Fruit fly (Drosophila melanogaster) whole organism, prepupa: ENCODE results near the gene Sems.

Experiments used
- Blimp-1 ChIP-seq: fragments of 200-800 bp; sonication (Bioruptor generic); optimal IDR thresholded peaks from 3 replicates; lab custom pipeline; 2017; ENCODE audit warnings: missing biosample characterization, missing genetic modification characterization, mild to moderate bottlenecking, moderate library complexity, missing genetic modification reagents
- CG10631 ChIP-seq: fragments of 200-800 bp; sonication (Bioruptor generic); optimal IDR thresholded peaks from 2 replicates; lab custom pipeline; 2016; ENCODE audit warnings: missing biosample characterization, missing genetic modification characterization
- CG10669 ChIP-seq: fragments of 200-800 bp; sonication (Bioruptor generic); optimal IDR thresholded peaks from 3 replicates; lab custom pipeline; 2018; ENCODE audit warnings: missing biosample characterization, mild to moderate bottlenecking, missing genetic modification characterization, moderate library complexity
- CG11294 ChIP-seq: fragments of 200-800 bp; sonication (Bioruptor generic); IDR thresholded peaks from 2 replicates; pipeline ENCODE4 v1.3.6; 2022; ENCODE audit warnings: missing biosample characterization, missing genetic modification characterization
- CG11902 ChIP-seq: fragments of 200-800 bp; sonication (Bioruptor generic); optimal IDR thresholded peaks from 3 replicates; lab custom pipeline; 2016; ENCODE audit warnings: missing biosample characterization, missing genetic modification characterization
- CG15336 ChIP-seq: fragments of 200-800 bp; sonication (Bioruptor generic); IDR thresholded peaks from 2 replicates; pipeline ENCODE4 v1.3.6; 2022; ENCODE audit warnings: missing biosample characterization, missing genetic modification characterization
- CG1621 ChIP-seq: fragments of 200-800 bp; sonication (Bioruptor generic); optimal IDR thresholded peaks from 3 replicates; lab custom pipeline; 2018; ENCODE audit warnings: missing biosample characterization, mild to moderate bottlenecking, missing genetic modification characterization
- CG16779 ChIP-seq: fragments of 200-800 bp; sonication (Bioruptor generic); optimal IDR thresholded peaks from 3 replicates; lab custom pipeline; 2017; ENCODE audit warnings: missing biosample characterization, mild to moderate bottlenecking, missing genetic modification characterization
- CG3032 ChIP-seq: fragments of 200-800 bp; optimal IDR thresholded peaks from 2 replicates; lab custom pipeline; 2019; ENCODE audit warnings: missing biosample characterization, mild to moderate bottlenecking, missing genetic modification characterization, moderate library complexity
- CG31627 ChIP-seq: fragments of 200-800 bp; sonication (Bioruptor generic); optimal IDR thresholded peaks from 3 replicates; lab custom pipeline; 2016; ENCODE audit warnings: missing biosample characterization, missing genetic modification characterization
- CG34406 ChIP-seq: fragments of 200-800 bp; sonication (Bioruptor generic); optimal IDR thresholded peaks from 3 replicates; lab custom pipeline; 2016; ENCODE audit warnings: missing biosample characterization, missing genetic modification characterization
- CG4318 ChIP-seq: fragments of 200-800 bp; sonication (Bioruptor generic); optimal IDR thresholded peaks from 3 replicates; lab custom pipeline; 2017; ENCODE audit warnings: missing biosample characterization, mild to moderate bottlenecking, missing genetic modification characterization
- CG6163 ChIP-seq: fragments of 200-800 bp; sonication (Bioruptor generic); IDR thresholded peaks from 3 replicates; pipeline ENCODE4 v1.3.6; 2022; ENCODE audit warnings: missing biosample characterization, missing genetic modification characterization
- CG6276 ChIP-seq: fragments of 200-800 bp; sonication (Bioruptor generic); optimal IDR thresholded peaks from 2 replicates; lab custom pipeline; 2017; ENCODE audit warnings: missing biosample characterization, mild to moderate bottlenecking, missing genetic modification characterization
- CG6792 ChIP-seq: fragments of 200-800 bp; sonication (Bioruptor generic); optimal IDR thresholded peaks from 3 replicates; lab custom pipeline; 2016; ENCODE audit warnings: missing biosample characterization, missing genetic modification characterization
- CG6808 ChIP-seq: fragments of 200-800 bp; sonication (Bioruptor generic); optimal IDR thresholded peaks from 3 replicates; lab custom pipeline; 2017; ENCODE audit warnings: missing biosample characterization, missing genetic modification characterization, mild to moderate bottlenecking, moderate library complexity, missing genetic modification reagents
- CG6854 ChIP-seq: fragments of 200-800 bp; sonication (Bioruptor generic); optimal IDR thresholded peaks from 2 replicates; lab custom pipeline; 2017; ENCODE audit warnings: missing biosample characterization, mild to moderate bottlenecking, missing genetic modification characterization
- CG8119 ChIP-seq: fragments of 200-800 bp; sonication (Bioruptor generic); IDR thresholded peaks from 3 replicates; pipeline ENCODE4 v1.3.6; 2022; ENCODE audit warnings: missing biosample characterization, missing genetic modification characterization
- CG8319 ChIP-seq: fragments of 200-800 bp; sonication (Bioruptor generic); optimal IDR thresholded peaks from 3 replicates; lab custom pipeline; 2016; ENCODE audit warnings: missing biosample characterization, missing genetic modification characterization
- CG8632 ChIP-seq: fragments of 200-800 bp; sonication (Bioruptor generic); optimal IDR thresholded peaks from 3 replicates; lab custom pipeline; 2016; ENCODE audit warnings: missing biosample characterization, missing genetic modification characterization
- CG9139 ChIP-seq: fragments of 200-800 bp; sonication (Bioruptor generic); optimal IDR thresholded peaks from 3 replicates; lab custom pipeline; 2017; ENCODE audit warnings: missing biosample characterization, mild to moderate bottlenecking, missing genetic modification characterization
- Eip75B ChIP-seq: fragments of 200-800 bp; sonication (Bioruptor generic); optimal IDR thresholded peaks from 3 replicates; lab custom pipeline; 2016; ENCODE audit warnings: missing biosample characterization, missing genetic modification characterization
- Eip78C ChIP-seq: fragments of 200-800 bp; sonication (Bioruptor generic); peaks from one replicate; lab custom pipeline; 2016; ENCODE audit warnings: missing biosample characterization, missing genetic modification characterization
- Eip93F ChIP-seq: fragments of 200-800 bp; sonication (Bioruptor generic); optimal IDR thresholded peaks from 2 replicates; lab custom pipeline; 2016; ENCODE audit warnings: missing biosample characterization, mild to moderate bottlenecking, missing genetic modification characterization
- Ets21C ChIP-seq: fragments of 200-800 bp; sonication (Bioruptor generic); optimal IDR thresholded peaks from 3 replicates; lab custom pipeline; 2016; ENCODE audit warnings: missing biosample characterization, missing genetic modification characterization
- Gug ChIP-seq: fragments of 200-800 bp; sonication (Bioruptor generic); IDR thresholded peaks from 2 replicates; pipeline ENCODE4 v1.3.6; 2022; ENCODE audit warnings: missing biosample characterization, missing genetic modification characterization
- Hr38 ChIP-seq: sonication (Bioruptor generic); optimal IDR thresholded peaks from 2 replicates; lab custom pipeline; 2016; ENCODE audit warnings: missing biosample characterization, missing genetic modification characterization
- Hr39 ChIP-seq: fragments of 200-800 bp; sonication (Bioruptor generic); optimal IDR thresholded peaks from 2 replicates; lab custom pipeline; 2016; ENCODE audit warnings: missing biosample characterization, missing genetic modification characterization
- Lpt ChIP-seq: fragments of 200-800 bp; sonication (Bioruptor generic); optimal IDR thresholded peaks from 3 replicates; lab custom pipeline; 2016; ENCODE audit warnings: missing biosample characterization, missing genetic modification characterization
- Met ChIP-seq: fragments of 200-800 bp; sonication (Bioruptor generic); optimal IDR thresholded peaks from 3 replicates; lab custom pipeline; 2016; ENCODE audit warnings: missing biosample characterization, missing genetic modification characterization
- OdsH ChIP-seq: fragments of 200-800 bp; sonication (Bioruptor generic); optimal IDR thresholded peaks from 3 replicates; lab custom pipeline; 2016; ENCODE audit warnings: missing biosample characterization, missing genetic modification characterization
- Smox ChIP-seq: fragments of 200-800 bp; sonication (Bioruptor generic); optimal IDR thresholded peaks from 3 replicates; lab custom pipeline; 2016; ENCODE audit warnings: missing biosample characterization, missing genetic modification characterization
- Sox102F ChIP-seq: fragments of 200-800 bp; sonication (Bioruptor generic); optimal IDR thresholded peaks from 2 replicates; lab custom pipeline; 2016; ENCODE audit warnings: missing biosample characterization, mild to moderate bottlenecking, missing genetic modification characterization
- Sox14 ChIP-seq: fragments of 200-800 bp; sonication (Bioruptor generic); optimal IDR thresholded peaks from 3 replicates; lab custom pipeline; 2016; ENCODE audit warnings: missing biosample characterization, missing genetic modification characterization
- achi ChIP-seq: fragments of 200-800 bp; sonication (Bioruptor generic); optimal IDR thresholded peaks from 3 replicates; lab custom pipeline; 2016; ENCODE audit warnings: missing biosample characterization, missing genetic modification characterization
- acj6 ChIP-seq: fragments of 200-800 bp; sonication (Bioruptor generic); optimal IDR thresholded peaks from 3 replicates; lab custom pipeline; 2016; ENCODE audit warnings: missing biosample characterization, missing genetic modification characterization
- cyc ChIP-seq: fragments of 200-800 bp; sonication (Bioruptor generic); optimal IDR thresholded peaks from 3 replicates; lab custom pipeline; 2016; ENCODE audit warnings: missing biosample characterization, missing genetic modification characterization
- eg ChIP-seq: fragments of 200-800 bp; sonication (Bioruptor generic); IDR thresholded peaks from 3 replicates; pipeline ENCODE4 v1.3.6; 2022; ENCODE audit warnings: missing biosample characterization, missing genetic modification characterization
- esn ChIP-seq: fragments of 200-800 bp; sonication (Bioruptor generic); optimal IDR thresholded peaks from 2 replicates; lab custom pipeline; 2016; ENCODE audit warnings: missing biosample characterization, mild to moderate bottlenecking, missing genetic modification characterization, moderate library complexity
- salr ChIP-seq, 2 experiments: fragments of 200-800 bp; sonication (Bioruptor generic); optimal IDR thresholded peaks; 3 replicates each; lab custom pipeline; 2016 to 2018; ENCODE audit warnings: missing biosample characterization in 2 of 2, missing genetic modification characterization in 2 of 2, mild to moderate bottlenecking in 1 of 2
- spab ChIP-seq: fragments of 200-800 bp; sonication (Bioruptor generic); optimal IDR thresholded peaks from 2 replicates; lab custom pipeline; 2017; ENCODE audit warnings: missing biosample characterization, mild to moderate bottlenecking, missing genetic modification characterization, missing genetic modification reagents
- topi ChIP-seq: fragments of 200-800 bp; sonication (Bioruptor generic); optimal IDR thresholded peaks from 3 replicates; lab custom pipeline; 2016; ENCODE audit warnings: missing biosample characterization, missing genetic modification characterization
- vri ChIP-seq: fragments of 200-800 bp; sonication (Bioruptor generic); optimal IDR thresholded peaks from 3 replicates; lab custom pipeline; 2016; ENCODE audit warnings: missing biosample characterization, mild to moderate bottlenecking, missing genetic modification characterization

Gene Sems

dm6 chr3L:20956650-20957049 lies at the start of gene Sems, which contains the start of gene CG10588:
TSS of gene Sems (minus strand) at chr3L:20956750.
TSS of gene CG10588 (plus strand) at chr3L:20956934.
- TF ChIP-seq acj6 (GFP tag; lab: Kevin White, UChicago): no peak
- TF ChIP-seq CG3032 (tag; lab: Kevin White, UChicago): no peak
- TF ChIP-seq CG8119 (GFP tag; lab: Robert Waterston, UW): no peak
- TF ChIP-seq CG31627: no peak
- TF ChIP-seq achi (GFP tag; lab: Kevin White, UChicago): no peak
- no peak for TF ChIP-seq CG4318
- no peak for TF ChIP-seq topi (GFP tag; lab: Kevin White, UChicago)
- TF ChIP-seq Eip75B (GFP tag; lab: Kevin White, UChicago): no peak
- TF ChIP-seq CG6808 (GFP tag; lab: Kevin White, UChicago): no peak
- TF ChIP-seq OdsH: no peak
- no peak for TF ChIP-seq CG16779 (tag; lab: Kevin White, UChicago)
- TF ChIP-seq Gug (GFP tag; lab: Robert Waterston, UW): no peak
- TF ChIP-seq Hr38: no peak
- TF ChIP-seq CG10669 (GFP tag; lab: Kevin White, UChicago): no peak
- TF ChIP-seq CG10631 (GFP tag; lab: Kevin White, UChicago): no peak
- no peak for TF ChIP-seq esn (GFP tag; lab: Kevin White, UChicago)
- no peak for TF ChIP-seq CG15336 (GFP tag; lab: Robert Waterston, UW)
- TF ChIP-seq Blimp-1 (GFP tag; lab: Kevin White, UChicago): no peak
- TF ChIP-seq CG34406 (GFP tag; lab: Kevin White, UChicago): no peak
- no peak for TF ChIP-seq cyc (GFP tag; lab: Kevin White, UChicago)

- no peak for TF ChIP-seq CG4318
- TF ChIP-seq Eip93F: no peak
- no peak for TF ChIP-seq spab (GFP tag; lab: Kevin White, UChicago)
- no peak for TF ChIP-seq CG9139 (GFP tag; lab: Kevin White, UChicago)
- no peak for TF ChIP-seq CG10631 (GFP tag; lab: Kevin White, UChicago)
- no peak for TF ChIP-seq vri
- TF ChIP-seq CG16779 (tag; lab: Kevin White, UChicago): no peak
- no peak for TF ChIP-seq CG31627
- no peak for TF ChIP-seq Sox102F
- no peak for TF ChIP-seq eg
- no peak for TF ChIP-seq Smox (GFP tag; lab: Kevin White, UChicago)
- no peak for TF ChIP-seq Lpt (GFP tag; lab: Kevin White, UChicago)
- TF ChIP-seq Gug (GFP tag; lab: Robert Waterston, UW): no peak
- no peak for TF ChIP-seq CG6854 (GFP tag; lab: Kevin White, UChicago)
- TF ChIP-seq Sox14: no peak
These were observed 43.1 kb upstream of the Sems start for dm6 chr3L:20999639-21000038.

- no peak for TF ChIP-seq CG6276 (GFP tag; lab: Kevin White, UChicago)
- TF ChIP-seq CG11902 (GFP tag; lab: Kevin White, UChicago): no peak
- TF ChIP-seq CG10631 (GFP tag; lab: Kevin White, UChicago): no peak
- no peak for TF ChIP-seq Sox14
- TF ChIP-seq CG3032 (tag; lab: Kevin White, UChicago): no peak
- TF ChIP-seq Eip78C (GFP tag; lab: Kevin White, UChicago): no peak
These were observed 34.8 kb upstream of the Sems start, which contains the start of gene CG12984 for dm6 chr3L:20991373-20991772. TSS of gene CG12984 (plus strand) at chr3L:20991673.

dm6 chr3L:20990231-20990630 lies 33.7 kb upstream of the Sems start:
- TF ChIP-seq CG3032 (tag; lab: Kevin White, UChicago) (peak; percentile 58), Lpt (GFP tag; lab: Kevin White, UChicago) (no peak), Ets21C (GFP tag; lab: Kevin White, UChicago) (no peak), Sox14 (no peak), Eip78C (GFP tag; lab: Kevin White, UChicago) (peak; percentile 88), eg (no peak), salr (GFP tag; optimal IDR thresholded peaks at IDR 0.05; lab: Kevin White, UChicago) (no peak), CG10669 (GFP tag; lab: Kevin White, UChicago) (peak; percentile 62), acj6 (GFP tag; lab: Kevin White, UChicago) (peak; percentile 61), CG1621 (tag; lab: Kevin White, UChicago) (no peak), Met (peak; percentile 49), esn (GFP tag; lab: Kevin White, UChicago) (peak; percentile 61), topi (GFP tag; lab: Kevin White, UChicago) (peak; percentile 52), CG6792 (GFP tag; lab: Kevin White, UChicago) (peak; percentile 50), Smox (GFP tag; lab: Kevin White, UChicago) (peak; percentile 26), CG6163 (no peak), cyc (GFP tag; lab: Kevin White, UChicago) (peak; percentile 31), CG9139 (GFP tag; lab: Kevin White, UChicago) (peak; percentile 26), CG6854 (GFP tag; lab: Kevin White, UChicago) (no peak), CG8119 (GFP tag; lab: Robert Waterston, UW) (0 out of 3 replicates have a peak, but pooled peaks have one; percentile 21), Eip93F (no peak), CG8319 (GFP tag; lab: Kevin White, UChicago) (peak; percentile 28), CG8632 (GFP tag; lab: Kevin White, UChicago) (peak; percentile 72), Hr38 (no peak), CG6276 (GFP tag; lab: Kevin White, UChicago) (no peak), CG4318 (no peak), vri (no peak), CG11294 (no peak), Hr39 (GFP tag; lab: Kevin White, UChicago) (no peak)
